Fruit fly (Drosophila melanogaster): Measurements from ENCODE around the gene Amacr.
A peak's percentile ranks its signal among the peaks of the same experiment; 100 is the strongest.

The Amacr gene

dm6 chr2L:20783044-20783443 is 30.9 kb upstream of the Amacr start:
- TF ChIP-seq CG17801 (GFP tag; optimal IDR thresholded peaks at IDR 0.05; ENCODE audit: partially characterized antibody) = no peak

- TF ChIP-seq CG17801 (GFP tag; optimal IDR thresholded peaks at IDR 0.05; ENCODE audit: partially characterized antibody) = no peak
These were observed 28.6 kb upstream of the Amacr start for dm6 chr2L:20780768-20781167.

- no peak for TF ChIP-seq CG17801 (GFP tag; optimal IDR thresholded peaks at IDR 0.05; ENCODE audit: partially characterized antibody)
These were observed 26.2 kb upstream of the Amacr start for dm6 chr2L:20778380-20778779.

dm6 chr2L:20776940-20777502 is 24.9 kb upstream of the Amacr start:
- no peak for TF ChIP-seq CG17801 (GFP tag; optimal IDR thresholded peaks at IDR 0.05; ENCODE audit: partially characterized antibody)

dm6 chr2L:20775941-20776340 is 23.8 kb upstream of the Amacr start:
- TF ChIP-seq CG17801 (GFP tag; optimal IDR thresholded peaks at IDR 0.05; ENCODE audit: partially characterized antibody) = no peak

- TF ChIP-seq CG17801 (GFP tag; optimal IDR thresholded peaks at IDR 0.05; ENCODE audit: partially characterized antibody) = no peak
These were observed 22.3 kb upstream of the Amacr start for dm6 chr2L:20774464-20774863.

- TF ChIP-seq CG17801 (GFP tag; optimal IDR thresholded peaks at IDR 0.05; ENCODE audit: partially characterized antibody) = peak; percentile 16
These were observed 21.4 kb upstream of the Amacr start for dm6 chr2L:20773453-20774054.

- peak; percentile 10 for TF ChIP-seq CG17801 (GFP tag; optimal IDR thresholded peaks at IDR 0.05; ENCODE audit: partially characterized antibody)
These were observed 18.2 kb upstream of the Amacr start, which contains the start of gene cad for dm6 chr2L:20770242-20770769. cad (plus strand) TSS chr2L:20770731.

dm6 chr2L:20768568-20769071 is 16.5 kb upstream of the Amacr start:
- no peak for TF ChIP-seq CG17801 (GFP tag; optimal IDR thresholded peaks at IDR 0.05; ENCODE audit: partially characterized antibody)

dm6 chr2L:20764663-20765062 is 12.5 kb upstream of the Amacr start:
- no peak for TF ChIP-seq CG17801 (GFP tag; optimal IDR thresholded peaks at IDR 0.05; ENCODE audit: partially characterized antibody)

- peak; percentile 96 for TF ChIP-seq CG17801 (GFP tag; optimal IDR thresholded peaks at IDR 0.05; ENCODE audit: partially characterized antibody)
These were observed 9.9 kb upstream of the Amacr start for dm6 chr2L:20761951-20762538.

- TF ChIP-seq CG17801 (GFP tag; optimal IDR thresholded peaks at IDR 0.05; ENCODE audit: partially characterized antibody) = no peak
These were observed 8.8 kb upstream of the Amacr start for dm6 chr2L:20760956-20761355.

- TF ChIP-seq CG17801 (GFP tag; optimal IDR thresholded peaks at IDR 0.05; ENCODE audit: partially characterized antibody) = peak; percentile 79
These were observed 7.8 kb upstream of the Amacr start for dm6 chr2L:20759809-20760485.

dm6 chr2L:20758847-20759465 is 6.8 kb upstream of the Amacr start:
- no peak for TF ChIP-seq CG17801 (GFP tag; optimal IDR thresholded peaks at IDR 0.05; ENCODE audit: partially characterized antibody)

dm6 chr2L:20758188-20758846 is 6.2 kb upstream of the Amacr start:
- peak; percentile 58 for TF ChIP-seq CG17801 (GFP tag; optimal IDR thresholded peaks at IDR 0.05; ENCODE audit: partially characterized antibody)
